Worm (Caenorhabditis elegans) whole organism, young adult: ENCODE measurements around the gene ttr-31.

ENCODE experiments used
- B0035.1 ChIP-seq: sonication (generic microtip); optimal IDR thresholded peaks from 2 replicates; lab custom pipeline; 2016; ENCODE audit warnings: missing genetic modification characterization, mild to moderate bottlenecking, missing compliant biosample characterization, missing genotype, missing genetic modification reagents
- B0261.1 ChIP-seq: sonication (generic microtip); optimal IDR thresholded peaks from 2 replicates; lab custom pipeline; 2016; ENCODE audit warnings: mild to moderate bottlenecking, missing genetic modification characterization, moderate library complexity, missing compliant biosample characterization
- F23B12.7 ChIP-seq: sonication (generic microtip); optimal IDR thresholded peaks from 2 replicates; lab custom pipeline; 2017; ENCODE audit warnings: missing genetic modification characterization, mild to moderate bottlenecking, missing compliant biosample characterization, antibody characterized with exemption, moderate library complexity; ENCODE audit not compliant: insufficient read depth
- F49E8.2 ChIP-seq: sonication (generic microtip); optimal IDR thresholded peaks from 3 replicates; lab custom pipeline; 2017; ENCODE audit warnings: missing genetic modification characterization, mild to moderate bottlenecking, missing compliant biosample characterization, antibody characterized with exemption, moderate library complexity; ENCODE audit not compliant: insufficient read depth
- F52B5.7 ChIP-seq: sonication (generic microtip); optimal IDR thresholded peaks from 2 replicates; lab custom pipeline; 2016; ENCODE audit warnings: mild to moderate bottlenecking, missing genetic modification characterization, missing compliant biosample characterization
- K11D2.4 ChIP-seq: fragments of 200-800 bp; sonication (Bioruptor generic); IDR thresholded peaks from 2 replicates; pipeline ENCODE4 v1.3.6; 2022; ENCODE audit warnings: missing genetic modification reagents, missing genetic modification characterization, missing compliant biosample characterization
- aptf-2 ChIP-seq: fragments of 200-800 bp; sonication (Bioruptor generic); conservative IDR thresholded peaks from 2 replicates; pipeline ENCODE4 v1.3.6; 2022; ENCODE audit warnings: missing genetic modification reagents, missing genetic modification characterization, missing compliant biosample characterization
- athp-1 ChIP-seq: sonication (generic microtip); optimal IDR thresholded peaks from 2 replicates; lab custom pipeline; 2017; ENCODE audit warnings: mild to moderate bottlenecking, missing genetic modification characterization, missing compliant biosample characterization
- attf-3 ChIP-seq: fragments of 200-800 bp; sonication (Bioruptor generic); conservative IDR thresholded peaks from 2 replicates; pipeline ENCODE4 v1.3.6; 2022; ENCODE audit warnings: missing genetic modification reagents, missing genetic modification characterization, missing compliant biosample characterization
- cebp-2 ChIP-seq: fragments of 200-800 bp; sonication (Bioruptor generic); IDR thresholded peaks from 2 replicates; pipeline ENCODE4 v1.3.6; 2022; ENCODE audit warnings: missing genetic modification characterization, missing compliant biosample characterization
- ceh-27 ChIP-seq: fragments of 200-800 bp; sonication (Bioruptor generic); optimal IDR thresholded peaks from 2 replicates; lab custom pipeline; 2018; ENCODE audit warnings: mild to moderate bottlenecking, missing genetic modification characterization, moderate library complexity, missing compliant biosample characterization
- ceh-58 ChIP-seq: fragments of 200-800 bp; sonication (Bioruptor generic); IDR thresholded peaks from 2 replicates; pipeline ENCODE4 v1.3.6; 2022; ENCODE audit warnings: missing genetic modification characterization, missing compliant biosample characterization
- chd-7 ChIP-seq: sonication (generic microtip); optimal IDR thresholded peaks from 2 replicates; lab custom pipeline; 2016; ENCODE audit warnings: mild to moderate bottlenecking, missing genetic modification characterization, moderate library complexity, missing compliant biosample characterization
- ekl-4 ChIP-seq: fragments of 200-800 bp; sonication (Bioruptor generic); IDR thresholded peaks from 2 replicates; pipeline ENCODE4 v1.3.6; 2022; ENCODE audit warnings: missing genetic modification reagents, missing genetic modification characterization, missing compliant biosample characterization
- hsf-1 ChIP-seq: fragments of 200-800 bp; sonication (Bioruptor generic); IDR thresholded peaks from 2 replicates; pipeline ENCODE4 v1.3.6; 2022; ENCODE audit warnings: missing genetic modification reagents, missing genetic modification characterization, missing compliant biosample characterization
- lag-1 ChIP-seq: fragments of 200-800 bp; sonication (Bioruptor generic); IDR thresholded peaks from 2 replicates; pipeline ENCODE4 v1.3.6; 2022; ENCODE audit warnings: missing genetic modification reagents, missing genetic modification characterization, missing compliant biosample characterization
- let-607 ChIP-seq, 2 experiments: fragments of 200-800 bp in 1 of 2; sonication (Bioruptor generic) in 1 of 2; sonication (generic microtip) in 1 of 2; optimal IDR thresholded peaks; 2 replicates each; lab custom pipeline; 2016 to 2018; ENCODE audit warnings: mild to moderate bottlenecking in 2 of 2, missing compliant biosample characterization in 2 of 2, missing genetic modification characterization in 2 of 2, moderate library complexity in 2 of 2, missing genotype in 1 of 2
- lin-26 ChIP-seq: fragments of 200-800 bp; sonication (Bioruptor generic); IDR thresholded peaks from 2 replicates; pipeline ENCODE4 v1.3.6; 2022; ENCODE audit warnings: missing genetic modification reagents, missing genetic modification characterization, missing compliant biosample characterization
- lin-40 ChIP-seq: sonication (generic microtip); optimal IDR thresholded peaks from 2 replicates; lab custom pipeline; 2016; ENCODE audit warnings: missing genetic modification characterization, mild to moderate bottlenecking, missing compliant biosample characterization, missing genotype, missing genetic modification reagents
- lsl-1 ChIP-seq: fragments of 200-800 bp; sonication (Bioruptor generic); optimal IDR thresholded peaks from 2 replicates; lab custom pipeline; 2018; ENCODE audit warnings: mild to moderate bottlenecking, missing genetic modification characterization, moderate library complexity, missing compliant biosample characterization
- madf-10 ChIP-seq: sonication (generic microtip); optimal IDR thresholded peaks from 2 replicates; lab custom pipeline; 2016; ENCODE audit warnings: mild to moderate bottlenecking, missing genetic modification characterization, missing compliant biosample characterization
- nhr-80 ChIP-seq: sonication (generic microtip); optimal IDR thresholded peaks from 2 replicates; lab custom pipeline; 2016; ENCODE audit warnings: missing genetic modification characterization, missing compliant biosample characterization
- nhr-90 ChIP-seq: sonication (generic microtip); optimal IDR thresholded peaks from 2 replicates; lab custom pipeline; 2016; ENCODE audit warnings: missing genotype, mild to moderate bottlenecking, missing genetic modification characterization, missing compliant biosample characterization
- rec-8 ChIP-seq, 2 experiments: sonication (generic microtip); optimal IDR thresholded peaks; 2 replicates each; lab custom pipeline; 2016; ENCODE audit warnings: mild to moderate bottlenecking in 2 of 2, missing genetic modification characterization in 2 of 2, missing genetic modification reagents in 2 of 2, missing genotype in 2 of 2, missing biosample characterization in 1 of 2, missing compliant biosample characterization in 1 of 2, moderate library complexity in 1 of 2
- snpc-1.1 ChIP-seq: sonication (generic microtip); optimal IDR thresholded peaks from 2 replicates; lab custom pipeline; 2017; ENCODE audit warnings: missing genetic modification characterization, mild to moderate bottlenecking, missing compliant biosample characterization, antibody characterized with exemption, moderate library complexity, missing genotype, missing genetic modification reagents; ENCODE audit not compliant: insufficient read depth
- snpc-3.4 ChIP-seq: sonication (generic microtip); optimal IDR thresholded peaks from 2 replicates; lab custom pipeline; 2017; ENCODE audit warnings: missing genetic modification characterization, mild to moderate bottlenecking, missing compliant biosample characterization, antibody characterized with exemption, moderate library complexity, missing genotype, missing genetic modification reagents
- somi-1 ChIP-seq: fragments of 200-800 bp; sonication (Bioruptor generic); optimal IDR thresholded peaks from 2 replicates; lab custom pipeline; 2018; ENCODE audit warnings: mild to moderate bottlenecking, missing genetic modification characterization, missing compliant biosample characterization
- tbx-9 ChIP-seq: sonication (generic microtip); optimal IDR thresholded peaks from 2 replicates; lab custom pipeline; 2016; ENCODE audit warnings: borderline replicate concordance, missing genetic modification characterization, inconsistent platforms, missing compliant biosample characterization
- tlf-1 ChIP-seq: fragments of 200-800 bp; sonication (Bioruptor generic); optimal IDR thresholded peaks from 2 replicates; lab custom pipeline; 2018; ENCODE audit warnings: mild to moderate bottlenecking, missing genetic modification characterization, missing compliant biosample characterization
- ztf-25 ChIP-seq: fragments of 200-800 bp; sonication (Bioruptor generic); IDR thresholded peaks from 2 replicates; pipeline ENCODE4 v1.3.6; 2022; ENCODE audit warnings: missing genetic modification reagents, missing genetic modification characterization, missing compliant biosample characterization
- ztf-28 ChIP-seq: fragments of 200-800 bp; sonication (Bioruptor generic); IDR thresholded peaks from 2 replicates; pipeline ENCODE4 v1.3.6; 2022; ENCODE audit warnings: missing genetic modification reagents, missing genetic modification characterization, missing compliant biosample characterization
- ztf-6 ChIP-seq: fragments of 200-800 bp; sonication (Bioruptor generic); IDR thresholded peaks from 2 replicates; pipeline ENCODE4 v1.3.6; 2022; ENCODE audit warnings: missing genetic modification reagents, missing genetic modification characterization, missing compliant biosample characterization

ttr-31 gene

ce11 chrX:11001750-11002149 lies 7.1 kb downstream of the ttr-31 start, which contains the start of gene col-177:
Gene col-177, minus strand, starts transcription at chrX:11001850.
- TF ChIP-seq athp-1 (tag; lab: Kevin White, UChicago) = no peak
- no peak for TF ChIP-seq cebp-2 (GFP tag; lab: Robert Waterston, UW)
- TF ChIP-seq lsl-1 (GFP tag; lab: Kevin White, UChicago) = no peak
- TF ChIP-seq B0261.1 (tag; lab: Kevin White, UChicago) = no peak
- TF ChIP-seq ekl-4 (GFP tag; lab: Robert Waterston, UW) = no peak
- no peak for TF ChIP-seq hsf-1 (GFP tag; lab: Robert Waterston, UW)
- TF ChIP-seq F49E8.2 (tag; lab: Kevin White, UChicago) = no peak
- TF ChIP-seq ztf-6 (GFP tag; lab: Robert Waterston, UW) = no peak
- TF ChIP-seq lin-40 (tag; lab: Kevin White, UChicago) = no peak

ce11 chrX:10999176-10999575 lies 9.7 kb downstream of the ttr-31 start, which contains the start of gene F59F3.6:
Gene F59F3.6, minus strand, starts transcription at chrX:10999276.
- TF ChIP-seq F52B5.7 (tag; lab: Kevin White, UChicago) (no peak), tlf-1 (GFP tag; lab: Kevin White, UChicago) (no peak), snpc-3.4 (no peak), ceh-58 (GFP tag; lab: Robert Waterston, UW) (no peak), nhr-90 (tag; lab: Kevin White, UChicago) (no peak), K11D2.4 (GFP tag; lab: Robert Waterston, UW) (no peak), tbx-9 (tag; lab: Kevin White, UChicago) (no peak), B0035.1 (tag; lab: Kevin White, UChicago) (no peak), let-607 (tag; optimal IDR thresholded peaks at IDR 0.05; lab: Kevin White, UChicago) (no peak), ceh-27 (no peak), ztf-25 (GFP tag; lab: Robert Waterston, UW) (no peak)

ce11 chrX:10992177-10992576 lies 16.7 kb downstream of the ttr-31 start, which contains the start of gene ver-3:
Gene ver-3, plus strand, starts transcription at chrX:10992477.
- TF ChIP-seq lin-26 (GFP tag; lab: Robert Waterston, UW) (peak; percentile 10; the same call in 1 of the 2 replicates), aptf-2 (GFP tag; lab: Robert Waterston, UW) (no peak)

- TF ChIP-seq tlf-1 (GFP tag; lab: Kevin White, UChicago) (no peak), somi-1 (no peak), nhr-80 (no peak), B0035.1 (tag; lab: Kevin White, UChicago) (no peak), lag-1 (GFP tag; lab: Robert Waterston, UW) (no peak), ztf-28 (GFP tag; lab: Robert Waterston, UW) (no peak), chd-7 (no peak), snpc-1.1 (no peak), F23B12.7 (tag; lab: Kevin White, UChicago) (no peak), lin-26 (GFP tag; lab: Robert Waterston, UW) (no peak), madf-10 (tag; lab: Kevin White, UChicago) (no peak), attf-3 (no peak), rec-8 (tag; optimal IDR thresholded peaks at IDR 0.05; lab: Kevin White, UChicago) (no peak)
- TF ChIP-seq, all 124 proteins: peak for 0
These were observed 17.3 kb downstream of the ttr-31 start for ce11 chrX:10991352-10992172.
